Worm (Caenorhabditis elegans) whole organism, young adult: Measurements from ENCODE around the gene zig-11.

Experiments used
- lin-35 ChIP-seq, 3 experiments: fragments of 150-350 bp in 2 of 3; sonication (generic microtip) in 1 of 3; optimal IDR thresholded peaks; 2 replicates each; lab custom pipeline; 2014 to 2018; ENCODE audit warnings: missing biosample characterization in 3 of 3, missing genetic modification characterization in 3 of 3, missing genetic modification reagents in 3 of 3
- rcor-1 ChIP-seq: fragments of 200-800 bp; sonication (Bioruptor generic); IDR thresholded peaks from 2 replicates; pipeline ENCODE4 v1.3.6; 2022; ENCODE audit warnings: missing genetic modification reagents, missing genetic modification characterization, missing compliant biosample characterization

zig-11 gene

ce11 chrV:1829973-1830372 is 62.8 kb downstream of the zig-11 start, which contains the start of gene Y32G9B.1 (continued):
- TF ChIP-seq rcor-1 (no peak), lin-35 (GFP tag; optimal IDR thresholded peaks at IDR 0.05; lab: Kevin White, UChicago) (no peak)
- TF ChIP-seq, all 124 proteins: peak for 0
